Worm (Caenorhabditis elegans): ENCODE data around the gene cest-33.

The cest-33 gene

ce11 chrV:6341078-6341638 lies 24.3 kb downstream of the cest-33 start (continued):
- TF ChIP-seq nhr-27 (tag; optimal IDR thresholded peaks at IDR 0.05): no peak
- no peak for TF ChIP-seq F52B5.7 (tag; optimal IDR thresholded peaks at IDR 0.05)
- 0 out of 2 replicates have a peak, but pooled peaks have one; percentile 10 for TF ChIP-seq dox-1 (GFP tag; IDR thresholded peaks at IDR 0.05)
- TF ChIP-seq akir-1 (GFP tag; optimal IDR thresholded peaks at IDR 0.05): no peak
- no peak for TF ChIP-seq unc-62 (GFP tag; optimal IDR thresholded peaks at IDR 0.05)
- no peak for TF ChIP-seq unc-130 (GFP tag; optimal IDR thresholded peaks at IDR 0.05)
- TF ChIP-seq pbrm-1 (GFP tag; IDR thresholded peaks at IDR 0.05): no peak
- TF ChIP-seq aptf-2 (GFP tag; conservative IDR thresholded peaks at IDR 0.05): no peak
- TF ChIP-seq dpl-1 (GFP tag; optimal IDR thresholded peaks at IDR 0.05): no peak
- no peak for TF ChIP-seq mes-4 (tag; optimal IDR thresholded peaks at IDR 0.05)
- no peak for TF ChIP-seq mxl-1 (tag; optimal IDR thresholded peaks at IDR 0.05)
- TF ChIP-seq rcor-1 (GFP tag; IDR thresholded peaks at IDR 0.05): no peak
- no peak for TF ChIP-seq ceh-100 (GFP tag; IDR thresholded peaks at IDR 0.05)
- TF ChIP-seq Y53F4B.3 (GFP tag; IDR thresholded peaks at IDR 0.05): no peak
- TF ChIP-seq cebp-2 (GFP tag; IDR thresholded peaks at IDR 0.05): no peak
- no peak for TF ChIP-seq lin-54 (GFP tag; optimal IDR thresholded peaks at IDR 0.05)
- no peak for TF ChIP-seq B0019.2 (GFP tag; conservative IDR thresholded peaks at IDR 0.05)
- TF ChIP-seq ccch-3 (GFP tag; optimal IDR thresholded peaks at IDR 0.05): no peak
- TF ChIP-seq ekl-4 (GFP tag; IDR thresholded peaks at IDR 0.05): no peak
- TF ChIP-seq ceh-79 (tag; optimal IDR thresholded peaks at IDR 0.05): no peak
- no peak for TF ChIP-seq die-1 (tag; optimal IDR thresholded peaks at IDR 0.05)
- TF ChIP-seq ceh-91 (GFP tag; IDR thresholded peaks at IDR 0.05): no peak
- TF ChIP-seq lin-40 (tag; optimal IDR thresholded peaks at IDR 0.05): no peak
- TF ChIP-seq egl-18 (GFP tag; IDR thresholded peaks at IDR 0.05): no peak
- TF ChIP-seq nhr-90 (tag; optimal IDR thresholded peaks at IDR 0.05): no peak
- TF ChIP-seq hmg-1.2 (GFP tag; IDR thresholded peaks at IDR 0.05): no peak
- no peak for TF ChIP-seq attf-5 (GFP tag; optimal IDR thresholded peaks at IDR 0.05)
- no peak for TF ChIP-seq nhr-120 (GFP tag; IDR thresholded peaks at IDR 0.05)
- TF ChIP-seq ceh-27 (GFP tag; optimal IDR thresholded peaks at IDR 0.05): peak; percentile 63
- TF ChIP-seq attf-3 (GFP tag; conservative IDR thresholded peaks at IDR 0.05): no peak
- no peak for TF ChIP-seq B0035.1 (tag; optimal IDR thresholded peaks at IDR 0.05)
- TF ChIP-seq fkh-3 (tag; optimal IDR thresholded peaks at IDR 0.05): no peak

DNA sequence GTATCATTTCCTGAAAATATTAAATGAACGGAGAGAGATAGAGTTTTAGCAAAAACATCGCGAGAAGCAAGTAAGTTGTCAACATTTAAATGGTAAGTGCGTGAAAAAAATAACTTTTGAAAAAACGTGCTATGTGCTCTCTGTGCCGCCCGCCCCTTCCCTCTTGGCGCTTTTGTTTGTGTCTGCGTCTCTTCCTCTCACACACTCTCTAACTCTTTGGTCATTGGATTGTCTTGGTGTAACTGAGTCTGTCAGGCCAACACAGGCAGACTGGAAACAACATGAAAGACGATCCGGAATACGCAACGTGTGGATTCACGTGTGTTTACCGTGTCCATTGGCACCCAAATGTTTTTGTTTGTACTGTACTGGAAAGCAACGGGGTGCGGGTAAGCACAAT lies 29.4 kb downstream of the cest-33 start, which contains the start of gene T28C12.6:
Gene T28C12.6, minus strand, starts transcription at position 12 of the 400 bp plus-strand sequence.
- TF ChIP-seq madf-10 (tag; optimal IDR thresholded peaks at IDR 0.05) (no peak), hmg-1.2 (GFP tag; IDR thresholded peaks at IDR 0.05) (peak; percentile 93), Y53F4B.3 (GFP tag; IDR thresholded peaks at IDR 0.05) (no peak), mel-28 (tag; optimal IDR thresholded peaks at IDR 0.05; ENCODE audit: borderline replicate concordance) (no peak)

DNA sequence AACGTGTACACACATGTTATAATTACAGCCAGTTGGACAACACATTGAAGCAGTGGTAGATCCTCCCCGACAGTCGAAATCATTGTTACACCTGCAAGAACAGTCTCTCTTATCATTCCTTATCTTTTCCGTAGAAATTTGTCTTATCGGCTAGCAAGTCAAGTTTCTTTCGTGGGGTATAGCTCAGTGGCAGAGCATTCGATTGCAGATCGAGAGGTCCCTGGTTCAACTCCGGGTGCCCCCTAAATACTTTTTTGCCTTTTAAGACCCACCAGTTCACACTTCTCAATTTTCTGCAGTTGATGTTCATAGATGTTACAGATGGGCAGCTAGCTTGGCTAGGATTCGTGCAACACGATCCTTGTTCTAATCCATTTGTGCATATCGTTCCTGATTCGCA lies 30.2 kb downstream of the cest-33 start:
- peak; percentile 91 for TF ChIP-seq mxl-1 (tag; optimal IDR thresholded peaks at IDR 0.05)
- 0 out of 2 replicates have a peak, but pooled peaks have one; percentile 26 for TF ChIP-seq cebp-1 (GFP tag; IDR thresholded peaks at IDR 0.05)
- no peak for TF ChIP-seq cebp-1 (tag; optimal IDR thresholded peaks at IDR 0.05)
- TF ChIP-seq nhr-27 (tag; optimal IDR thresholded peaks at IDR 0.05): peak; percentile 83
- 0 out of 2 replicates have a peak, but pooled peaks have one; percentile 19 for TF ChIP-seq bed-2 (GFP tag; IDR thresholded peaks at IDR 0.05)
- TF ChIP-seq ceh-58 (GFP tag; IDR thresholded peaks at IDR 0.05): no peak
- TF ChIP-seq ztf-26 (tag; optimal IDR thresholded peaks at IDR 0.05): peak; percentile 45
- TF ChIP-seq ceh-91 (GFP tag; IDR thresholded peaks at IDR 0.05): no peak
- no peak for TF ChIP-seq F39B2.1 (GFP tag; IDR thresholded peaks at IDR 0.05)
- 0 out of 2 replicates have a peak, but pooled peaks have one; percentile 32 for TF ChIP-seq ceh-100 (GFP tag; IDR thresholded peaks at IDR 0.05)
- no peak for TF ChIP-seq ama-1 (optimal IDR thresholded peaks at IDR 0.05)
- TF ChIP-seq ama-1 (GFP tag; optimal IDR thresholded peaks at IDR 0.05): peak in 1 of 2 experiments; percentile 83
- peak; percentile 16 to 34 for TF ChIP-seq let-607 (tag; optimal IDR thresholded peaks at IDR 0.05)
- peak; percentile 58 for TF ChIP-seq attf-5 (GFP tag; optimal IDR thresholded peaks at IDR 0.05)
- TF ChIP-seq ztf-3 (GFP tag; optimal IDR thresholded peaks at IDR 0.05): no peak
- TF ChIP-seq lin-26 (GFP tag; IDR thresholded peaks at IDR 0.05): peak; percentile 93
- TF ChIP-seq madf-10 (tag; optimal IDR thresholded peaks at IDR 0.05): peak; percentile 60
- peak; percentile 72 for TF ChIP-seq ztf-18 (tag; optimal IDR thresholded peaks at IDR 0.05)
- no peak for TF ChIP-seq mcd-1 (GFP tag; IDR thresholded peaks at IDR 0.05)
- peak; percentile 17 for TF ChIP-seq atf-7 (tag; optimal IDR thresholded peaks at IDR 0.05)
